Worm (Caenorhabditis elegans) whole organism, midembryonic: ENCODE measurements around the gene fbxb-118.

Experiments used
- T22C8.4 ChIP-seq: fragments of 200-800 bp; sonication (Bioruptor generic); IDR thresholded peaks from 2 replicates; pipeline ENCODE4 v1.3.6; 2022; ENCODE audit warnings: missing genetic modification characterization, missing compliant biosample characterization
- cog-1 ChIP-seq: sonication (generic microtip); optimal IDR thresholded peaks from 2 replicates; lab custom pipeline; 2016; ENCODE audit warnings: missing genetic modification characterization, missing compliant biosample characterization
- flt-1 ChIP-seq: fragments of 200-800 bp; sonication (Bioruptor generic); IDR thresholded peaks from 2 replicates; pipeline ENCODE4 v1.3.6; 2022; ENCODE audit warnings: missing genetic modification characterization, missing compliant biosample characterization
- klf-2 ChIP-seq: fragments of 200-800 bp; sonication (Bioruptor generic); conservative IDR thresholded peaks from 2 replicates; pipeline ENCODE4 v1.3.6; 2022; ENCODE audit warnings: missing genetic modification reagents, missing genetic modification characterization, missing compliant biosample characterization
- med-1 ChIP-seq: sonication (generic microtip); optimal IDR thresholded peaks from 2 replicates; lab custom pipeline; 2017; ENCODE audit warnings: missing genetic modification characterization, mild to moderate bottlenecking, missing compliant biosample characterization, antibody characterized with exemption, missing genetic modification reagents; ENCODE audit not compliant: insufficient read depth
- ref-1 ChIP-seq: fragments of 200-800 bp; sonication (Bioruptor generic); conservative IDR thresholded peaks from 2 replicates; pipeline ENCODE4 v1.3.6; 2022; ENCODE audit warnings: missing genetic modification reagents, missing genetic modification characterization, missing compliant biosample characterization
- tab-1 ChIP-seq: fragments of 200-800 bp; sonication (Bioruptor generic); IDR thresholded peaks from 2 replicates; pipeline ENCODE4 v1.3.6; 2022; ENCODE audit warnings: missing genetic modification characterization, missing compliant biosample characterization
- ztf-23 ChIP-seq: fragments of 200-800 bp; sonication (Bioruptor generic); IDR thresholded peaks from 2 replicates; pipeline ENCODE4 v1.3.6; 2022; ENCODE audit warnings: missing genetic modification reagents, missing genetic modification characterization, missing compliant biosample characterization
- ztf-29 ChIP-seq: fragments of 200-800 bp; sonication (Bioruptor generic); IDR thresholded peaks from 2 replicates; pipeline ENCODE4 v1.3.6; 2022; ENCODE audit warnings: missing genetic modification reagents, missing genetic modification characterization, missing compliant biosample characterization

Gene fbxb-118

DNA sequence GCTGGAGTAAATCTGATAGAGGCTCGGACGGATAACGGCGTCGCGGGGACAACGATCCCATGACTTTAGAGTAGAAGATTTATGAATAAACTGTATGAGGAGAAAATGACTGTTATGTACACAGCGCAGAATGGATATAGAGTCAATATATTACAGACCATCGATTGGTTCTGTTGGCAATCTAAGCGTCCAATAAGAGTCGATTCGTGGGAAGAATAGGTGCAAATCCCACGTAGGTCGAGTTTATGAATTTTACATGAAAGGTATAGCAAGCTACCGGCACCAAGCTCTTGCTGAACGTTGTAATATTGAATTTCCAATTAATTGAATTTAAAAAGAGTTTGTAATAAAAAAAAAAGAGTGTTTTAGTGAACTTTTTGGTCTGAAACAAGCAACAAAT lies at the start of gene fbxb-118:
fbxb-118 (minus strand) TSS at position 101 of the 400 bp plus-strand sequence.
- no peak for TF ChIP-seq ztf-29 (GFP tag; lab: Robert Waterston, UW)
- TF ChIP-seq klf-2, result no peak
- TF ChIP-seq med-1 (GFP tag; lab: Kevin White, UChicago), result no peak
- TF ChIP-seq cog-1 (tag; lab: Kevin White, UChicago), result no peak

DNA sequence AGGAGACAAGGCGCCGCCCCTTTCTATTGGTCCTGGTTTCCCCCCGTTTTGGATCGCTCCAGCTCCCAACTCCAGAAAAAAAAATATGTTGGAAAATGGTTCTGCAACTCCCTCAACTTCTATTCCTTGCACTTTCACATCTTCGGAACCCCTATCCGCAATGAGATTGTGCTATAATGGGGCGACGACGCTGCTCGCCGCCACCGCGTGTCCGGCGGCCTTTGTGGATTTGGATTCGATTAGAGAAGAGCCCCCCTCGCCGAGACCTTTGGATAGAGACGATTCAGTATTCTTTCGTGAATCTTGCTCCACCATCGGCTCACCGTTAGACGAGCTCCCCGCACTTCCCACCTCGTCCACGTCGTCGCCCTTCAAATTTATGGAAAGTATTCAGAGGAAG lies 43.3 kb upstream of the fbxb-118 start:
- TF ChIP-seq flt-1 (GFP tag; lab: Robert Waterston, UW) (no peak), med-1 (GFP tag; lab: Kevin White, UChicago) (no peak), klf-2 (0 out of 2 replicates have a peak, but pooled peaks have one; percentile 36)

- TF ChIP-seq ztf-29 (GFP tag; lab: Robert Waterston, UW), result no peak
- no peak for TF ChIP-seq ztf-23 (GFP tag; lab: Robert Waterston, UW)
- TF ChIP-seq ref-1, result no peak
- no peak for TF ChIP-seq flt-1 (GFP tag; lab: Robert Waterston, UW)
- no peak for TF ChIP-seq T22C8.4 (GFP tag; lab: Robert Waterston, UW)
Measured at ce11 chrII:4102723-4103122, 38.8 kb upstream of the fbxb-118 start.

- TF ChIP-seq flt-1 (GFP tag; lab: Robert Waterston, UW), result no peak
- no peak for TF ChIP-seq tab-1 (GFP tag; lab: Robert Waterston, UW)
- no peak for TF ChIP-seq T22C8.4 (GFP tag; lab: Robert Waterston, UW)
- no peak for TF ChIP-seq klf-2
- TF ChIP-seq ztf-23 (GFP tag; lab: Robert Waterston, UW), result no peak
- TF ChIP-seq ztf-29 (GFP tag; lab: Robert Waterston, UW), result no peak
- no peak for TF ChIP-seq ref-1
- no peak for TF ChIP-seq med-1 (GFP tag; lab: Kevin White, UChicago)
- no peak for TF ChIP-seq cog-1 (tag; lab: Kevin White, UChicago)
Measured at ce11 chrII:4100485-4100884, 36.6 kb upstream of the fbxb-118 start, which contains the start of gene rhgf-2. rhgf-2 (plus strand) TSS chrII:4100785.

DNA sequence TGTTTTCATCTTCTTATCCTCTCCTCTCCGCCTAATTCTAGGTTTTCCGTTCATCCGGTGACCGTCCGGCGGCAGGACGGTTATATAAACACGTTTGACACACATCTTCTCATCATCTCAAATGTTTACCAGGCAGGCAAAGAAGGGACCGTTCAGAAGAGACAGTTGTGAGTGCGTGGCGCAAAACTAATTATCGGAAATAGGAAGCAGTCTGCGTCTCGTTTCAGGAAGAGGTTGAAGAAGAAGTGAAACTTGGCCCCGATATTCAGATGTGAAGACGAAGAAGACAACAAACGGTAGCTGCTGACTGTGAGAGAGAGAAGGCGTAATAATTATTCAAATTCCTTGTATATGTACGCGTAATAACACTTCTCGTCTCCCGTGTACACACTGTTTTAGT lies 34.9 kb upstream of the fbxb-118 start:
- TF ChIP-seq cog-1 (tag; lab: Kevin White, UChicago), result no peak
- TF ChIP-seq klf-2, result no peak

DNA sequence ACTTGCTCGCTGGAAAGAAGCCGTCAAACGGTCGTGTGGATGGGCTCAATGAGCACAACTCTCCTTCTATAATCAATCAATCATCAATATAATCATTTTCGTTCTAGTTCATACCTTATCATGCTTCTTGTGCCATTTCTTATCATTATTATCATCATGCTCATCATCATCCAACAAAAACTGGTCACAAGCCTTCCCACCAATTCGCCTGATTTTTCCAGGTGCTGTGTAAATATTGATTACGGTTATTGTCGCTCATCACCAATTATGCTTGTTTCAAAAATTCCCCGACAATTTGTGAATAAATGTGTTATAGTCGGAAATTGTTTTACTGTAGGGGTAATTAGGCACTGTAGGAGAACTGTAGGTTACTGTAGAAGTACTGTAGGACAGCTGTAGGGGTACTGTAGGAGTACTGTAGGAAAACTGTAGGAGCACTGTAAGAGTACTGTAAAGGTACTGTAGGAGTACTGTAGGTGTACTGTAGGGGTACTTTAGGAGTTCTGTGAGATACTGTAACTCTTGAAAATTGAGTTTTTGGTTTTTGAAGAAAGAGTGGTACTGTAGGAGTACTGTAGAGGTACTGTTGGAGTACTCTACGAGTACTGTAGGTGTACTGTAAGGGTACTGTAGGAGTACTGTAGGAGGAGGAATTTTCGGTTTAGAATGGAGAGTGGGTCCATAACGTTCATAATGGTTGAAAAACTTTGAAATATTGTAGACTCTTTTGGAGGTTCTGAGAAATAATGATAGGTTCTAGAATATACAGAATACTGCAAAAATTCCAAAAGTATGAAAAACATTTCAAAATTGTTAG lies 30.3 kb upstream of the fbxb-118 start:
- TF ChIP-seq klf-2 (no peak), flt-1 (GFP tag; lab: Robert Waterston, UW) (peak; percentile 20; the same call in 1 of the 2 replicates), T22C8.4 (GFP tag; lab: Robert Waterston, UW) (no peak)

DNA sequence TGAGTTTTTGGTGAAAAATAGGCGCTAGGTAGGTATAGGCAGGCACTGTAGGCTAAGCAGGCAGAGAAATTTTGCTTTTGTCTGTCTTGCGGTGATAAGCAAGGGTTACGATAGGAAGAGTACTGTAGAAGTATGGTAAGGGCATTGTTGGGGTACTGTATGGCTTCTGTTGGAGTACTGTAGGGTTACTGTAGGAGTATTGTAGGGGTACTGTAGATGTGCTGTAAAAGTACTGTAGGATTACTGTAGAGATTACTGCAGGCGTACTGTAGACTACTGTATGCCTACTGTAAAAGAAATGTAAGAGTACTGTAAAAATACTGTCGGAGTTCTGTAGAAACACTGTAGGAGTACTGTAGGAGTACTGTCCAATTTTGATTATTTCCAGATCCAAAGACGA lies 28.6 kb upstream of the fbxb-118 start:
- no peak for TF ChIP-seq cog-1 (tag; lab: Kevin White, UChicago)
- 0 out of 2 replicates have a peak, but pooled peaks have one; percentile 40 for TF ChIP-seq flt-1 (GFP tag; lab: Robert Waterston, UW)
- TF ChIP-seq ztf-29 (GFP tag; lab: Robert Waterston, UW), result no peak

- TF ChIP-seq klf-2 (no peak), T22C8.4 (GFP tag; lab: Robert Waterston, UW) (no peak), ztf-23 (GFP tag; lab: Robert Waterston, UW) (no peak), med-1 (GFP tag; lab: Kevin White, UChicago) (no peak), ref-1 (no peak), tab-1 (GFP tag; lab: Robert Waterston, UW) (no peak), flt-1 (GFP tag; lab: Robert Waterston, UW) (no peak), ztf-29 (GFP tag; lab: Robert Waterston, UW) (no peak), cog-1 (tag; lab: Kevin White, UChicago) (no peak)
Measured at ce11 chrII:4091828-4092227, 27.9 kb upstream of the fbxb-118 start, which contains the start of gene R11F4.1. R11F4.1 (plus strand) TSS chrII:4091930.

DNA sequence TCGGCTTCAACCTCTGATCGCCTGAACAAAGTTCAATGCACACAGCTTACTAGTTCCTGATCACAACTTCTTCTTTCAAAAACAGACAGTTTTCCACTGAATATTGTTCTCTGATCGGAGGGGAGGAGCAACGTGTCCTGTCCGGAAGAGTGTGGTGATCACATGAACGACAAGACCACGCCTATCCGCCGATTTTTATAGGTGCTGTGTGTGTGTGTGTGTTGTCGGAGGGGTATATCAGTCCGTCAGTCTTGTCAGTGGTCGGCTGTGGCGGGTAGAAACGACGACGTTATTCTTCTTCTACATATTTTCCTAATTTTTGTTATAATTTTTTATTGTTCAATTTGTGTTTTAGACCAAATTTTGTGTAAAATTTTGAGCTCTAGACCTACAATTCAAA lies 26.9 kb upstream of the fbxb-118 start:
- TF ChIP-seq ztf-23 (GFP tag; lab: Robert Waterston, UW) (no peak), cog-1 (tag; lab: Kevin White, UChicago) (no peak), ref-1 (no peak), med-1 (GFP tag; lab: Kevin White, UChicago) (no peak), klf-2 (no peak), T22C8.4 (GFP tag; lab: Robert Waterston, UW) (no peak), tab-1 (GFP tag; lab: Robert Waterston, UW) (no peak), ztf-29 (GFP tag; lab: Robert Waterston, UW) (no peak), flt-1 (GFP tag; lab: Robert Waterston, UW) (no peak)

DNA sequence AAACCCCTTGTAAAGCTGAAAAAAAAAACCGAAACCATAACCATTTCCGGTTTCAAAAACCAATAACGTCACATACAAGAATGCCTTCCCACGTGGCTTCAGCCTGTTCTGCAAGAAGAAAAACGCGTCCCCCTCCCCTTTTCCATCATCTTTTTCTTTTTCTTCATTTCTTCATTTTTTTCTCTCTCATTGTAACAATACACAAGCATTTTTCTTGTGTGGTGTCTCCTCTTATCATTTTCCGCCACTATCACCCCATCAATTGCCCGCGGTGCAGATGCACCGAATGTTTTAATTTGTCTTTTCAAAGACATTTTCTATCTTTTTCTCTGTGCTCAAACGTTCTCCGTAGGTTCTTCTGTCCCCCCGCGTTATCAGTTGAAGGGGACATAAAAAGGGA lies 25.3 kb upstream of the fbxb-118 start:
- no peak for TF ChIP-seq ref-1
- TF ChIP-seq ztf-23 (GFP tag; lab: Robert Waterston, UW), result no peak

DNA sequence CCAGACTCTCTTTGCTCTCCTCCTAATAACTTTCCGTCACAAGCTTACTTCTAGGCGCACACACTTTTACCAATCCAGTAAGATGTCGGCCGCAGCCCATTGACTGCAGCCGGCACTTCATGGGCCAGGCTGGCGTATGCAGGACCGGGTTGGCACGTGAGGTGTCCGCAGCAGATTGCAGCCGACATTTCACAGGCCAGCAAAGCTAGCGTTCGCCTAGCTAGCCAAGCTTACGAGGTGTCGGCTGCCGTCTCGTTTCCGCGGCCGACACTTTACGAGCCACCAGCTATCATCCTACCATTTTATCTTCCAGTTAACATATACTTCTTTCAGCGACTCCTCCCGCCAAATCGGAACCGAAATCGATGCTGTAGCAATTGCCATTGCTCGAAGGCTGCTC lies 21.7 kb upstream of the fbxb-118 start:
- TF ChIP-seq ztf-23 (GFP tag; lab: Robert Waterston, UW) (no peak), klf-2 (no peak), flt-1 (GFP tag; lab: Robert Waterston, UW) (no peak), ztf-29 (GFP tag; lab: Robert Waterston, UW) (no peak), tab-1 (GFP tag; lab: Robert Waterston, UW) (no peak), cog-1 (tag; lab: Kevin White, UChicago) (no peak), med-1 (GFP tag; lab: Kevin White, UChicago) (no peak)
